Fruit fly (Drosophila melanogaster) whole organism, embryonic: ENCODE results near the gene ClC-c.

Experiments used
- Asciz ChIP-seq: fragments of 200-800 bp; sonication (Bioruptor generic); optimal IDR thresholded peaks from 2 replicates; lab custom pipeline; 2017; ENCODE audit warnings: missing biosample characterization, mild to moderate bottlenecking, missing genetic modification characterization, missing genetic modification reagents
- Bgb ChIP-seq: fragments of 200-800 bp; sonication (Bioruptor generic); IDR thresholded peaks from 2 replicates; pipeline ENCODE4 v1.3.6; 2022; ENCODE audit warnings: missing biosample characterization, missing genetic modification characterization; ENCODE audit not compliant: partially characterized antibody
- CG10267 ChIP-seq: fragments of 200-800 bp; sonication (Bioruptor generic); optimal IDR thresholded peaks from 2 replicates; lab custom pipeline; 2018; ENCODE audit warnings: missing biosample characterization, mild to moderate bottlenecking, missing genetic modification characterization, moderate library complexity
- CG11504 ChIP-seq: fragments of 200-800 bp; sonication (Bioruptor generic); optimal IDR thresholded peaks from 3 replicates; lab custom pipeline; 2019; ENCODE audit warnings: missing biosample characterization, mild to moderate bottlenecking, missing genetic modification characterization, moderate library complexity
- CG14441 ChIP-seq: fragments of 200-800 bp; sonication (Bioruptor generic); IDR thresholded peaks from 2 replicates; pipeline ENCODE4 v1.3.6; 2022; ENCODE audit warnings: missing biosample characterization, missing genetic modification characterization
- CG15514 ChIP-seq: fragments of 200-800 bp; sonication (Bioruptor generic); optimal IDR thresholded peaks from 3 replicates; lab custom pipeline; 2017; ENCODE audit warnings: missing biosample characterization, missing genetic modification characterization, mild to moderate bottlenecking, moderate library complexity, missing genetic modification reagents
- CG18476 ChIP-seq: fragments of 200-800 bp; sonication (Bioruptor generic); optimal IDR thresholded peaks from 2 replicates; lab custom pipeline; 2016; ENCODE audit warnings: missing biosample characterization, mild to moderate bottlenecking, missing genetic modification characterization
- CG2116 ChIP-seq: fragments of 200-800 bp; sonication (Bioruptor generic); optimal IDR thresholded peaks from 3 replicates; lab custom pipeline; 2018; ENCODE audit warnings: missing biosample characterization, mild to moderate bottlenecking, missing genetic modification characterization
- CG30020 ChIP-seq: fragments of 200-800 bp; optimal IDR thresholded peaks from 2 replicates; lab custom pipeline; 2019; ENCODE audit warnings: missing biosample characterization, mild to moderate bottlenecking, missing genetic modification characterization, moderate library complexity
- CG3065 ChIP-seq: fragments of 200-800 bp; sonication (Bioruptor generic); optimal IDR thresholded peaks from 2 replicates; lab custom pipeline; 2016; ENCODE audit warnings: missing biosample characterization, missing genetic modification characterization
- CG31441 ChIP-seq: fragments of 200-800 bp; sonication (Bioruptor generic); IDR thresholded peaks from 2 replicates; pipeline ENCODE4 v1.3.6; 2022; ENCODE audit warnings: missing biosample characterization, missing genetic modification characterization
- CG4617 ChIP-seq: fragments of 200-800 bp; sonication (Bioruptor generic); optimal IDR thresholded peaks from 3 replicates; lab custom pipeline; 2016; ENCODE audit warnings: missing biosample characterization, missing genetic modification characterization, borderline replicate concordance
- CG7556 ChIP-seq: fragments of 200-800 bp; sonication (Bioruptor generic); optimal IDR thresholded peaks from 2 replicates; lab custom pipeline; 2017; ENCODE audit warnings: missing biosample characterization, mild to moderate bottlenecking, missing genetic modification characterization
- CG7963 ChIP-seq: fragments of 200-800 bp; sonication (Bioruptor generic); IDR thresholded peaks from 3 replicates; pipeline ENCODE4 v1.3.6; 2022; ENCODE audit warnings: missing biosample characterization, missing genetic modification characterization; ENCODE audit not compliant: partially characterized antibody
- Camta ChIP-seq: fragments of 200-800 bp; sonication (Bioruptor generic); optimal IDR thresholded peaks from 2 replicates; lab custom pipeline; 2016; ENCODE audit warnings: missing biosample characterization, missing genetic modification characterization
- Eip74EF ChIP-seq, 2 experiments: fragments of 200-800 bp in 1 of 2; fragments of >200 bp in 1 of 2; sonication (Bioruptor generic) in 1 of 2; optimal IDR thresholded peaks; 2 replicates each; lab custom pipeline; 2017 to 2019; ENCODE audit warnings: missing biosample characterization in 2 of 2, missing genetic modification characterization in 2 of 2, mild to moderate bottlenecking in 1 of 2, moderate library complexity in 1 of 2
- Fer2 ChIP-seq: fragments of 200-800 bp; sonication (Bioruptor generic); optimal IDR thresholded peaks from 2 replicates; lab custom pipeline; 2018; ENCODE audit warnings: missing biosample characterization, mild to moderate bottlenecking, missing genetic modification characterization, moderate library complexity
- Gsc ChIP-seq: fragments of 200-800 bp; sonication (Bioruptor generic); IDR thresholded peaks from 2 replicates; pipeline ENCODE4 v1.3.6; 2022; ENCODE audit warnings: missing biosample characterization, missing genetic modification characterization
- HHEX ChIP-seq: fragments of 200-800 bp; sonication (Bioruptor generic); optimal IDR thresholded peaks from 3 replicates; lab custom pipeline; 2017; ENCODE audit warnings: missing biosample characterization, mild to moderate bottlenecking, missing genetic modification characterization, missing genetic modification reagents
- HmgZ ChIP-seq: fragments of 200-800 bp; sonication (Bioruptor generic); optimal IDR thresholded peaks from 2 replicates; lab custom pipeline; 2018; ENCODE audit warnings: missing biosample characterization, mild to moderate bottlenecking, missing genetic modification characterization
- Nf-YC ChIP-seq: fragments of 200-800 bp; optimal IDR thresholded peaks from 3 replicates; lab custom pipeline; 2019; ENCODE audit warnings: missing biosample characterization, mild to moderate bottlenecking, missing genetic modification characterization, moderate library complexity
- Stat92E ChIP-seq, 3 experiments: fragments of >200 bp in 2 of 3; fragments of 200-800 bp in 1 of 3; sonication (Bioruptor generic) in 1 of 3; optimal IDR thresholded peaks; 2 replicates each; lab custom pipeline; 2017 to 2019; ENCODE audit warnings: missing biosample characterization in 3 of 3, missing genetic modification characterization in 3 of 3, mild to moderate bottlenecking in 1 of 3, moderate library complexity in 1 of 3
- cg ChIP-seq: fragments of 200-800 bp; sonication (Bioruptor generic); optimal IDR thresholded peaks from 3 replicates; lab custom pipeline; 2019; ENCODE audit warnings: missing biosample characterization, mild to moderate bottlenecking, missing genetic modification characterization, moderate library complexity
- dmrt11E ChIP-seq: fragments of 200-800 bp; sonication (Bioruptor generic); optimal IDR thresholded peaks from 3 replicates; lab custom pipeline; 2018; ENCODE audit warnings: missing biosample characterization, mild to moderate bottlenecking, missing genetic modification characterization, moderate library complexity
- dpn ChIP-seq, 2 experiments: fragments of 200-800 bp; sonication (Bioruptor generic); optimal IDR thresholded peaks; 3 replicates each; lab custom pipeline; 2016; ENCODE audit warnings: missing biosample characterization in 2 of 2, missing genetic modification characterization in 2 of 2
- fd96Cb ChIP-seq: fragments of 200-800 bp; sonication (Bioruptor generic); optimal IDR thresholded peaks from 2 replicates; lab custom pipeline; 2018; ENCODE audit warnings: missing biosample characterization, mild to moderate bottlenecking, missing genetic modification characterization, moderate library complexity
- ind ChIP-seq: fragments of 200-800 bp; sonication (Bioruptor generic); optimal IDR thresholded peaks from 3 replicates; lab custom pipeline; 2016; ENCODE audit warnings: missing biosample characterization, missing genetic modification characterization
- insv ChIP-seq, 2 experiments: fragments of 200-800 bp; sonication (Bioruptor generic); optimal IDR thresholded peaks; 3 replicates each; lab custom pipeline; 2016 to 2018; ENCODE audit warnings: missing biosample characterization in 2 of 2, missing genetic modification characterization in 2 of 2
- inv ChIP-seq: fragments of 200-800 bp; sonication (Bioruptor generic); IDR thresholded peaks from 2 replicates; pipeline ENCODE4 v1.3.6; 2022; ENCODE audit warnings: missing biosample characterization, missing genetic modification characterization; ENCODE audit not compliant: partially characterized antibody
- jing ChIP-seq: fragments of 200-800 bp; sonication (Bioruptor generic); optimal IDR thresholded peaks from 2 replicates; lab custom pipeline; 2018; ENCODE audit warnings: missing biosample characterization, mild to moderate bottlenecking, missing genetic modification characterization
- ken ChIP-seq: fragments of 200-800 bp; sonication (Bioruptor generic); IDR thresholded peaks from 3 replicates; pipeline ENCODE4 v1.3.6; 2022; ENCODE audit warnings: missing biosample characterization, missing genetic modification characterization
- lab ChIP-seq: fragments of 200-800 bp; sonication (Bioruptor generic); optimal IDR thresholded peaks from 3 replicates; lab custom pipeline; 2017; ENCODE audit warnings: missing biosample characterization, missing genetic modification characterization, mild to moderate bottlenecking, moderate library complexity, missing genetic modification reagents
- lbe ChIP-seq: fragments of 200-800 bp; sonication (Bioruptor generic); optimal IDR thresholded peaks from 2 replicates; lab custom pipeline; 2016; ENCODE audit warnings: missing biosample characterization, mild to moderate bottlenecking, missing genetic modification characterization
- luna ChIP-seq: fragments of 200-800 bp; sonication (Bioruptor generic); optimal IDR thresholded peaks from 2 replicates; lab custom pipeline; 2016; ENCODE audit warnings: missing biosample characterization, missing genetic modification characterization
- mam ChIP-seq: fragments of 200-800 bp; sonication (Bioruptor generic); optimal IDR thresholded peaks from 3 replicates; lab custom pipeline; 2016; ENCODE audit warnings: missing biosample characterization, missing genetic modification characterization
- otp ChIP-seq: fragments of 200-800 bp; sonication (Bioruptor generic); IDR thresholded peaks from 3 replicates; pipeline ENCODE4, ENCODE4 v1.3.6; 2022; ENCODE audit warnings: missing biosample characterization, missing genetic modification characterization
- phol ChIP-seq: fragments of 200-800 bp; sonication (Bioruptor generic); optimal IDR thresholded peaks from 3 replicates; lab custom pipeline; 2018; ENCODE audit warnings: missing biosample characterization, mild to moderate bottlenecking, missing genetic modification characterization, moderate library complexity
- pita ChIP-seq: fragments of 200-800 bp; sonication (Bioruptor generic); optimal IDR thresholded peaks from 2 replicates; lab custom pipeline; 2017; ENCODE audit warnings: missing biosample characterization, mild to moderate bottlenecking, missing genetic modification characterization
- prd ChIP-seq, 3 experiments: fragments of >200 bp in 2 of 3; fragments of 200-800 bp in 1 of 3; sonication (Bioruptor generic) in 1 of 3; optimal IDR thresholded peaks in 2 of 3; IDR thresholded peaks in 1 of 3; 2 replicates in 2 of 3; 3 replicates in 1 of 3; pipeline versions ENCODE4 v1.3.6 to Lab custom; 2017 to 2022; ENCODE audit warnings: missing biosample characterization in 1 of 3, missing genetic modification characterization in 1 of 3
- ro ChIP-seq: fragments of 200-800 bp; sonication (Bioruptor generic); IDR thresholded peaks from 2 replicates; pipeline ENCODE4 v1.3.6; 2022; ENCODE audit warnings: missing biosample characterization, missing genetic modification characterization
- slp2 ChIP-seq: fragments of 200-800 bp; sonication (Bioruptor generic); optimal IDR thresholded peaks from 2 replicates; lab custom pipeline; 2016; ENCODE audit warnings: missing biosample characterization, missing genetic modification characterization
- tll ChIP-seq, 2 experiments: fragments of 200-800 bp in 1 of 2; fragments of >200 bp in 1 of 2; sonication (Bioruptor generic) in 1 of 2; optimal IDR thresholded peaks; 2 replicates each; lab custom pipeline; 2017 to 2019; ENCODE audit warnings: missing biosample characterization in 2 of 2, missing genetic modification characterization in 2 of 2, mild to moderate bottlenecking in 1 of 2, moderate library complexity in 1 of 2
- trh ChIP-seq: fragments of 200-800 bp; sonication (Bioruptor generic); optimal IDR thresholded peaks from 2 replicates; lab custom pipeline; 2016; ENCODE audit warnings: missing biosample characterization, missing genetic modification characterization
- tup ChIP-seq: fragments of 200-800 bp; sonication (Bioruptor generic); optimal IDR thresholded peaks from 2 replicates; lab custom pipeline; 2016; ENCODE audit warnings: missing biosample characterization, mild to moderate bottlenecking, missing genetic modification characterization, moderate library complexity
- unc-4 ChIP-seq: fragments of 200-800 bp; sonication (Bioruptor generic); IDR thresholded peaks from 2 replicates; pipeline ENCODE4 v1.3.6; 2022; ENCODE audit warnings: missing biosample characterization, missing genetic modification characterization; ENCODE audit not compliant: partially characterized antibody
- z ChIP-seq: fragments of 200-800 bp; sonication (Bioruptor generic); IDR thresholded peaks from 3 replicates; pipeline ENCODE4 v1.3.6; 2022; ENCODE audit warnings: missing biosample characterization, missing genetic modification characterization
- zfh1 ChIP-seq: fragments of 200-800 bp; sonication (Bioruptor generic); IDR thresholded peaks from 3 replicates; pipeline ENCODE4 v1.3.6; 2022; ENCODE audit warnings: missing biosample characterization, missing genetic modification characterization

The ClC-c gene

dm6 chr3L:16128973-16129745, 38.9 kb downstream of the ClC-c start, which contains the start of gene SsRbeta (continued):
- TF ChIP-seq trh (GFP tag; lab: Kevin White, UChicago) (no peak), CG11504 (peak; percentile 43), slp2 (GFP tag; lab: Kevin White, UChicago) (no peak), phol (tag; lab: Kevin White, UChicago) (peak; percentile 35), dmrt11E (tag; lab: Kevin White, UChicago) (peak; percentile 38), insv (GFP tag; optimal IDR thresholded peaks at IDR 0.05; lab: Kevin White, UChicago) (no peak), mam (GFP tag; lab: Kevin White, UChicago) (no peak), CG14441 (GFP tag; lab: Robert Waterston, UW) (peak; percentile 43), zfh1 (GFP tag; lab: Robert Waterston, UW) (peak; percentile 79), jing (GFP tag; lab: Kevin White, UChicago) (no peak), Asciz (GFP tag; lab: Kevin White, UChicago) (peak; percentile 43), lbe (no peak), CG31441 (GFP tag; lab: Robert Waterston, UW) (peak; percentile 65), z (GFP tag; lab: Robert Waterston, UW) (no peak), unc-4 (peak; percentile 69), CG10267 (tag; lab: Kevin White, UChicago) (peak; percentile 34), CG7556 (peak; percentile 64), fd96Cb (tag; lab: Kevin White, UChicago) (no peak), Stat92E (GFP tag; optimal IDR thresholded peaks at IDR 0.05; lab: Kevin White, UChicago) (no peak), Camta (GFP tag; lab: Kevin White, UChicago) (no peak), CG4617 (GFP tag; lab: Kevin White, UChicago) (no peak), tll (GFP tag; optimal IDR thresholded peaks at IDR 0.05; lab: Kevin White, UChicago) (no peak), CG7963 (GFP tag; lab: Robert Waterston, UW) (no peak), CG18476 (GFP tag; lab: Kevin White, UChicago) (no peak), CG2116 (GFP tag; lab: Kevin White, UChicago) (peak; percentile 56), CG3065 (no peak), CG30020 (tag; lab: Kevin White, UChicago) (peak; percentile 51), Bgb (GFP tag; lab: Robert Waterston, UW) (peak; percentile 84), lab (GFP tag; lab: Kevin White, UChicago) (no peak), Gsc (GFP tag; lab: Robert Waterston, UW) (no peak), luna (GFP tag; lab: Kevin White, UChicago) (no peak), ken (GFP tag; lab: Robert Waterston, UW) (peak; percentile 63; the same call in 2 of the 3 replicates), Nf-YC (tag; lab: Kevin White, UChicago) (no peak), otp (GFP tag; lab: Robert Waterston, UW) (no peak), CG15514 (GFP tag; lab: Kevin White, UChicago) (peak; percentile 79), HHEX (no peak), pita (GFP tag; lab: Kevin White, UChicago) (peak; percentile 34), cg (GFP tag; lab: Kevin White, UChicago) (no peak), Eip74EF (GFP tag; optimal IDR thresholded peaks at IDR 0.05; lab: Kevin White, UChicago) (no peak), tup (GFP tag; lab: Kevin White, UChicago) (no peak), dpn (GFP tag; optimal IDR thresholded peaks at IDR 0.05; lab: Kevin White, UChicago) (no peak), HmgZ (tag; lab: Kevin White, UChicago) (peak; percentile 26), Fer2 (tag; lab: Kevin White, UChicago) (peak; percentile 26), prd (optimal IDR thresholded peaks at IDR 0.05; lab: Kevin White, UChicago) (no peak), prd (GFP tag; IDR thresholded peaks at IDR 0.05; lab: Robert Waterston, UW) (peak; percentile 49), ind (GFP tag; lab: Kevin White, UChicago) (no peak), ro (GFP tag; lab: Robert Waterston, UW) (no peak), inv (peak; percentile 64; the same call in 1 of the 2 replicates)
